Worm (Caenorhabditis elegans) whole organism, mixed stage, embryonic: ENCODE measurements around the gene T14G12.11.
A peak's percentile ranks its signal among the peaks of the same experiment; 100 is the strongest.

ENCODE experiments used
- M03D4.4 ChIP-seq: sonication (generic microtip); optimal IDR thresholded peaks from 2 replicates; lab custom pipeline; 2017; ENCODE audit warnings: mild to moderate bottlenecking, missing genetic modification characterization, missing compliant biosample characterization
- blmp-1 ChIP-seq: fragments of 150-350 bp; optimal IDR thresholded peaks from 2 replicates; lab custom pipeline; 2014; ENCODE audit warnings: missing biosample characterization, missing genetic modification characterization
- ceh-39 ChIP-seq: fragments of 150-350 bp; optimal IDR thresholded peaks from 2 replicates; lab custom pipeline; 2014; ENCODE audit warnings: missing biosample characterization, missing genetic modification characterization
- ceh-43 ChIP-seq: fragments of 200-800 bp; sonication (Bioruptor generic); optimal IDR thresholded peaks from 2 replicates; lab custom pipeline; 2018; ENCODE audit warnings: mild to moderate bottlenecking, missing genetic modification characterization, moderate library complexity, missing compliant biosample characterization
- ceh-83 ChIP-seq: fragments of 200-800 bp; sonication (Bioruptor generic); optimal IDR thresholded peaks from 2 replicates; lab custom pipeline; 2018; ENCODE audit warnings: mild to moderate bottlenecking, missing genetic modification characterization, missing compliant biosample characterization
- ces-1 ChIP-seq: fragments of 150-350 bp; optimal IDR thresholded peaks from 2 replicates; lab custom pipeline; 2014; ENCODE audit warnings: missing biosample characterization, missing genetic modification reagents, missing genetic modification characterization
- cnd-1 ChIP-seq: fragments of 200-800 bp; sonication (Bioruptor generic); optimal IDR thresholded peaks from 2 replicates; lab custom pipeline; 2018; ENCODE audit warnings: mild to moderate bottlenecking, missing genetic modification characterization, missing compliant biosample characterization
- drap-1 ChIP-seq: fragments of 200-800 bp; sonication (Bioruptor generic); optimal IDR thresholded peaks from 3 replicates; lab custom pipeline; 2018; ENCODE audit warnings: mild to moderate bottlenecking, missing genetic modification characterization, missing compliant biosample characterization
- elt-1 ChIP-seq: sonication (generic microtip); optimal IDR thresholded peaks from 2 replicates; lab custom pipeline; 2017; ENCODE audit warnings: missing genetic modification characterization, mild to moderate bottlenecking, missing compliant biosample characterization, antibody characterized with exemption, moderate library complexity, borderline replicate concordance; ENCODE audit not compliant: insufficient read depth
- ham-2 ChIP-seq: fragments of 200-800 bp; sonication (Bioruptor generic); optimal IDR thresholded peaks from 2 replicates; lab custom pipeline; 2018; ENCODE audit warnings: mild to moderate bottlenecking, missing genetic modification characterization, missing compliant biosample characterization
- hlh-1 ChIP-seq: fragments of 150-350 bp; optimal IDR thresholded peaks from 2 replicates; lab custom pipeline; 2014; ENCODE audit warnings: missing biosample characterization, missing genetic modification reagents, missing genetic modification characterization
- lin-13 ChIP-seq: fragments of 150-350 bp; optimal IDR thresholded peaks from 2 replicates; lab custom pipeline; 2014; ENCODE audit warnings: missing biosample characterization, missing genetic modification characterization
- mab-5 ChIP-seq: fragments of 150-350 bp; optimal IDR thresholded peaks from 2 replicates; lab custom pipeline; 2014; ENCODE audit warnings: missing biosample characterization, missing genetic modification characterization
- mep-1 ChIP-seq: fragments of 150-350 bp; optimal IDR thresholded peaks from 2 replicates; lab custom pipeline; 2017; ENCODE audit warnings: missing biosample characterization, missing genetic modification reagents, missing genetic modification characterization, inconsistent platforms
- mls-2 ChIP-seq: sonication (generic microtip); optimal IDR thresholded peaks from 2 replicates; lab custom pipeline; 2016; ENCODE audit warnings: mild to moderate bottlenecking, missing genetic modification characterization, moderate library complexity, missing compliant biosample characterization
- nhr-12 ChIP-seq: fragments of 150-350 bp; optimal IDR thresholded peaks from 2 replicates; lab custom pipeline; 2014; ENCODE audit warnings: missing biosample characterization, missing genetic modification characterization
- nhr-2 ChIP-seq: fragments of 150-350 bp; optimal IDR thresholded peaks from 2 replicates; lab custom pipeline; 2014; ENCODE audit warnings: missing biosample characterization, missing genetic modification characterization
- nhr-237 ChIP-seq: fragments of 150-350 bp; optimal IDR thresholded peaks from 2 replicates; lab custom pipeline; 2014; ENCODE audit warnings: missing biosample characterization, missing genetic modification characterization
- nhr-28 ChIP-seq: fragments of 150-350 bp; optimal IDR thresholded peaks from 2 replicates; lab custom pipeline; 2014; ENCODE audit warnings: missing biosample characterization, missing genetic modification characterization
- nhr-76 ChIP-seq: sonication (generic microtip); optimal IDR thresholded peaks from 2 replicates; lab custom pipeline; 2017; ENCODE audit warnings: missing biosample characterization, missing genetic modification characterization
- pha-4 ChIP-seq: fragments of 150-350 bp; optimal IDR thresholded peaks from 2 replicates; lab custom pipeline; 2018; ENCODE audit warnings: missing biosample characterization, missing genetic modification reagents, missing genetic modification characterization
- snpc-4 ChIP-seq: fragments of 150-350 bp; optimal IDR thresholded peaks from 2 replicates; lab custom pipeline; 2014; ENCODE audit warnings: missing biosample characterization, missing genetic modification characterization
- sptf-1 ChIP-seq: sonication (generic microtip); optimal IDR thresholded peaks from 2 replicates; lab custom pipeline; 2017; ENCODE audit warnings: mild to moderate bottlenecking, missing genetic modification characterization, moderate library complexity, missing compliant biosample characterization
- tbx-8 ChIP-seq: fragments of 200-800 bp; sonication (Bioruptor generic); optimal IDR thresholded peaks from 2 replicates; lab custom pipeline; 2018; ENCODE audit warnings: mild to moderate bottlenecking, missing genetic modification characterization, moderate library complexity, missing compliant biosample characterization
- unc-120 ChIP-seq: sonication (generic microtip); optimal IDR thresholded peaks from 2 replicates; lab custom pipeline; 2017; ENCODE audit warnings: missing genetic modification characterization, missing compliant biosample characterization; ENCODE audit not compliant: poor library complexity, severe bottlenecking
- unc-39 ChIP-seq: fragments of 150-350 bp; optimal IDR thresholded peaks from 2 replicates; lab custom pipeline; 2014; ENCODE audit warnings: missing biosample characterization, missing genetic modification characterization
- unc-62 ChIP-seq: fragments of 150-350 bp; optimal IDR thresholded peaks from 2 replicates; lab custom pipeline; 2014; ENCODE audit warnings: missing biosample characterization, missing genetic modification reagents, missing genetic modification characterization
- ztf-11 ChIP-seq: fragments of 150-350 bp; optimal IDR thresholded peaks from 2 replicates; lab custom pipeline; 2014; ENCODE audit warnings: missing biosample characterization, missing genetic modification characterization

The T14G12.11 gene

DNA sequence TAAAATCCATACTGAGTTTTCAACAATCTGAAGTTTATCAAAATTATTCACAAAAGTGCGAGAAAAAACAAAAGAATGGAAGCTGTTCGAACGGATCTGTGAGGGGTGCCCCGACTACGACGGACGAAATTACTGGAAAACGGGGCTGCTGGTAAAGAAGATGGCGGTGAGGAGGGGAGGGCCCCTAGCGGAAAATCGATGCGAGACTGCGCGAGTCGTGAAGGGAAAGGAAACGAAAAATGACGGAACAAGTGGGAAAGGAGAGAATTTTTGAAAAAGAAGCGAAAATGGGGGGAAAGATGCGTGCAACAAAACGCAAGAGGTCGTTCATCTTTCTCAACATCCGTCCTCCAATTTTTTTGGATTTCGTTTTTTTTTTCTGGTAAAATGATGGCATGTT, 40.4 kb upstream of the T14G12.11 start:
- TF ChIP-seq mls-2 = peak; percentile 28
- TF ChIP-seq ham-2 (GFP tag; lab: Kevin White, UChicago) = no peak
- TF ChIP-seq mep-1 (tag; lab: Kevin White, UChicago) = peak; percentile 26

DNA sequence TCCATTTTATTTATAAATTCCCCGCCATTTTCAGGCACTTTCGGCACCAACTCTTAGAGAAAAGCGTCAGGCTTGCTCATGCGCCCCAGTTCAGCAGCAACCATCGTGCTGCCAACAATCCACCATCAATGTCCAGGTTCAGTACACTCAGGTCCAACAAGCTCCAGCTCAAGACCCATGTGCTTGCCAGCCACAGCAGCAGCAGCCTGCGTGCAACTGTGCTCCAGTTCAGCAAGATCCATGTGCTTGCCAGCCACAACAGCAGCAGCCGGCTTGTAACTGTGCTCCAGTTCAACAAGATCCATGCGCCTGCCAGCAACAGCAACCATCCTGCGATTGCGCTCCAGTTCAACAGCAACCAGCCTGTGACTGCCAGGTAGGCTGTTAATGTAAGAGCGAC, 35.9 kb upstream of the T14G12.11 start:
- TF ChIP-seq nhr-237 (tag; lab: Kevin White, UChicago) = no peak
- no peak for TF ChIP-seq elt-1 (tag; lab: Kevin White, UChicago)
- no peak for TF ChIP-seq snpc-4 (tag; lab: Kevin White, UChicago)
- TF ChIP-seq, all 35 proteins: peak for 0

DNA sequence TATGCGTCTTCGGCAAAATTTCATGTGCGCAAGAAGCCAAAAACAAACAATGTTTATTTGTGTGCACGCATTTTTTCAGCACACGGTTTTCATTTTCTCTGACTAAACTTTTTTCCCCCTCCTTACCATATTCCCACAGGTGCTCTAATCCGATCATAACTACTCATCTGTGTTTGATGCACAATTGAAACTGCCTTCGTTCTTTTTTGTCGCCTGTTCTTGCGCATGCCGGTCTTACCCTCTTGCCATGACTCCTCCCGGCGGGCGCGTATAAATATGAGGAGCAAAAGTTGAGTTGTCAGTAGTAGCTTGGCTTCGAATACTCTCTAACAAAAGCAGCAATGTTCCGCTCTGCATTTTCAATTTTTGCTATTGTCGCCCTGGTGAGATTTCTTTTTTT, 35.5 kb upstream of the T14G12.11 start, which contains the start of gene abu-10:
Gene abu-10 (plus strand): TSS at position 301 of the 400 bp plus-strand sequence.
- no peak for TF ChIP-seq nhr-28 (tag; lab: Kevin White, UChicago)
- TF ChIP-seq sptf-1 (tag; lab: Kevin White, UChicago) = no peak
- no peak for TF ChIP-seq hlh-1 (tag; lab: Kevin White, UChicago)
- TF ChIP-seq, all 35 proteins: peak for 0

DNA sequence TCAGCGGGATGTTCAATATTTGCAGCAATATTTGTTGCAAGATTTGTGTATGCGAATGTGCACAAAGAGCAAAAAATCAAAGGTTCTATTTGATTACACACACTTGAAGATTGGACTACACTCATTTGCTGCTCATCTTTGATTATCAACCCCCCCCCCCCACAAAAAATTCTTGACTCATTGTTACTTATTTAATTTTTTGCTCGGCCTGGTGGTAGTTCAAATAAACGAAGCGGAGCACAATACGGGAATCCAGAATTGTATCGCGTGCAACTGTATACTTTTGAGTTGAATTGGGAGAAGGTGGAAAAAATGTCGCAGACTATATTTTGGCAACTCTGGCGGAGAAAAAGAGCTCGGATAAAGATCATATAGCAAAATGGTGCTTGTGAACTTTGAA, 33.3 kb upstream of the T14G12.11 start, which contains the start of gene F35A5.5:
Gene F35A5.5 (minus strand): TSS at position 101 of the 400 bp plus-strand sequence.
- TF ChIP-seq nhr-76 (tag; lab: Kevin White, UChicago) = no peak
- no peak for TF ChIP-seq unc-62 (GFP tag; lab: Kevin White, UChicago)
- no peak for TF ChIP-seq tbx-8 (GFP tag; lab: Kevin White, UChicago)
- TF ChIP-seq pha-4 (tag; lab: Kevin White, UChicago) = no peak
- no peak for TF ChIP-seq drap-1
- no peak for TF ChIP-seq ceh-83
- TF ChIP-seq cnd-1 (tag; lab: Kevin White, UChicago) = no peak
- no peak for TF ChIP-seq ceh-43
- TF ChIP-seq nhr-12 (tag; lab: Kevin White, UChicago) = no peak
- TF ChIP-seq mab-5 (tag; lab: Kevin White, UChicago) = no peak
- no peak for TF ChIP-seq M03D4.4 (tag; lab: Kevin White, UChicago)
- TF ChIP-seq ham-2 (GFP tag; lab: Kevin White, UChicago) = no peak
- TF ChIP-seq ztf-11 = no peak
- TF ChIP-seq unc-120 (tag; lab: Kevin White, UChicago) = no peak
- TF ChIP-seq ceh-39 (tag; lab: Kevin White, UChicago) = no peak
- no peak for TF ChIP-seq lin-13 (tag; lab: Kevin White, UChicago)

DNA sequence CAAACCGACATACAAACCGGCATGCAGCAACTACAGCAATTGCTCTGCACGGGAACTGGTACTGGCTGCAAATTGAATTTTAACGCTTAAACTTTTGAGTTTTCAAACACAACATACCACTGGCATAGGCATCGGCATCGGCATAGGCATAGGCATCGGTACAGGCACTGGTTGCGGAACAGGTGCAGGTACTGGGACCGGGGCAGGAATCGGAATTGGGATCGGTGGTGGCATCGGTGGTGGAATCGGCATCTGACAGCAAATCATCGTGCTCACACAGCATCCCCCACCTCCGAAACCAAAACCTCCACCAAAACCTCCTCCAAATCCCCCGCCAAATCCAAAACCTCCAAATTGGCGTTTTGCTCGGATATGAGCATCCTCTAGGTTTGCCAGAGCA, 31.8 kb upstream of the T14G12.11 start:
- TF ChIP-seq snpc-4 (tag; lab: Kevin White, UChicago) (no peak), blmp-1 (no peak), nhr-2 (no peak), tbx-8 (GFP tag; lab: Kevin White, UChicago) (no peak), cnd-1 (tag; lab: Kevin White, UChicago) (no peak), nhr-28 (tag; lab: Kevin White, UChicago) (no peak)
- TF ChIP-seq, all 35 proteins: peak for 0

DNA sequence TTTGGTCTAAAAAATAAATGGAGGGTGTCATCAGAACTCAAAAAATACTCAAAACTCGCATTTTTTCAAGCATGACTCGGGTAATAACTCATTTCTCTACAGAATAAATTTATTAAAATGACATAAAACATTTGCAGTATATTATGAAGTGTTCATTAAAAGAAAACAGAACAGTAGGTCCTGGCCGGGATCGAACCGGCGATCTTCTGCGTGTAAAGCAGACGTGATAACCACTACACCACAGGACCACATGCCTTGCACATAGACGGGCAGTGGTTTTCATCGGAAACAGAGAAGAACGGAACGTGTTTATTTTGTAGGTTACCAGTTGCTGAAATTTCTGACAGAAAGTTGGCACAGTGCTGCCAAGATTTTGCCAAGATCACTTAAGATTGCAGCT, 31.0 kb upstream of the T14G12.11 start:
- no peak for TF ChIP-seq ztf-11
- TF ChIP-seq pha-4 (tag; lab: Kevin White, UChicago) = no peak
- TF ChIP-seq ceh-83 = no peak
- no peak for TF ChIP-seq snpc-4 (tag; lab: Kevin White, UChicago)
- no peak for TF ChIP-seq sptf-1 (tag; lab: Kevin White, UChicago)
- no peak for TF ChIP-seq ces-1 (GFP tag; lab: Kevin White, UChicago)
- no peak for TF ChIP-seq nhr-76 (tag; lab: Kevin White, UChicago)
- TF ChIP-seq ceh-43 = no peak
- no peak for TF ChIP-seq cnd-1 (tag; lab: Kevin White, UChicago)

DNA sequence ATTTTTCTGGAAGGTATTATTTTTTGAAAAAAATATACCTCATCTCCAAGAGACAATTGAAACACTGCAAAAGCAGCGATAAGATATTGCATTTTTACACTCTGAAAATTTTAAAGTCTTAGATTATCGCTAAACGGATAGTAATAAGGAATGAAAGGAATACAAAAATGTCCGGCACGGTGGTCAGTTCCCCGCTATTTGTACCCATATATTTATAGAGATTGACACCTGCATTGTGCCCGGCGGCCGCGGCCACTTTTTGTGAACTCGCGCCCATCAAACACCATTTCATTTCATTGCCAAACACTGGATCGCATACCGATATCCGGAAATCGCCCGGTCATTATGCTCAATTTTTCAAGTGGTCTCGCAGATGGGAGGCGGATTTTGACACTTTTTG, 30.4 kb upstream of the T14G12.11 start, which contains the start of gene idpp-5:
Gene idpp-5 (minus strand): TSS at position 101 of the 400 bp plus-strand sequence.
- no peak for TF ChIP-seq ham-2 (GFP tag; lab: Kevin White, UChicago)
- TF ChIP-seq cnd-1 (tag; lab: Kevin White, UChicago) = no peak
- TF ChIP-seq tbx-8 (GFP tag; lab: Kevin White, UChicago) = no peak
- TF ChIP-seq ztf-11 = no peak
- TF ChIP-seq unc-39 = no peak
- TF ChIP-seq nhr-28 (tag; lab: Kevin White, UChicago) = no peak
